Fruit fly (Drosophila melanogaster): ENCODE results near the gene VhaAC45RP.

dm6 chr3R:30151300-30152109 is 14.7 kb downstream of the VhaAC45RP start, which contains the start of gene CG15529:
- TF ChIP-seq CG8478 (optimal IDR thresholded peaks at IDR 0.05) = no peak
- no peak for TF ChIP-seq pan (optimal IDR thresholded peaks at IDR 0.05)
- no peak for TF ChIP-seq Dll (optimal IDR thresholded peaks at IDR 0.05)
- TF ChIP-seq psq (optimal IDR thresholded peaks at IDR 0.05) = no peak
- TF ChIP-seq usp (GFP tag; optimal IDR thresholded peaks at IDR 0.05) = no peak
- no peak for TF ChIP-seq EcR (GFP tag; optimal IDR thresholded peaks at IDR 0.05)
